Fruit fly (Drosophila melanogaster) S2 (cell line): Measurements from ENCODE around the gene Lk6.

Experiments used
- CG8478 ChIP-seq: fragments of >200 bp; optimal IDR thresholded peaks from 2 replicates; lab custom pipeline; 2018
- CTCF ChIP-seq, 2 experiments: fragments of >200 bp; optimal IDR thresholded peaks; 2 replicates each; lab custom pipeline; 2018

dm6 chr3R:11711376-11711775, 52.9 kb downstream of the Lk6 start, which contains the start of gene CG14720:
- TF ChIP-seq CTCF (optimal IDR thresholded peaks at IDR 0.05; lab: Kevin White, UChicago) (no peak), CG8478 (lab: Kevin White, UChicago) (no peak)
